Fruit fly (Drosophila melanogaster) whole organism, wandering third instar larva: ENCODE results near the gene rols.
A peak's percentile ranks its signal among the peaks of the same experiment; 100 is the strongest.

Experiments used
- Abd-B ChIP-seq: fragments of >200 bp; optimal IDR thresholded peaks from 2 replicates; lab custom pipeline; 2017; ENCODE audit warnings: missing biosample characterization, missing genetic modification characterization
- CG32264 ChIP-seq: fragments of 200-800 bp; sonication (Bioruptor generic); optimal IDR thresholded peaks from 2 replicates; lab custom pipeline; 2016; ENCODE audit warnings: missing biosample characterization, missing genetic modification characterization
- CG9705 ChIP-seq: fragments of 200-800 bp; sonication (Bioruptor generic); optimal IDR thresholded peaks from 2 replicates; lab custom pipeline; 2018; ENCODE audit warnings: missing biosample characterization, mild to moderate bottlenecking, missing genetic modification characterization
- CrebA ChIP-seq: fragments of 200-800 bp; sonication (Bioruptor generic); optimal IDR thresholded peaks from 2 replicates; lab custom pipeline; 2016; ENCODE audit warnings: missing biosample characterization, mild to moderate bottlenecking, missing genetic modification characterization, borderline replicate concordance
- Dfd ChIP-seq: fragments of >200 bp; optimal IDR thresholded peaks from 2 replicates; lab custom pipeline; 2017; ENCODE audit warnings: missing biosample characterization, missing genetic modification characterization
- Dif ChIP-seq: fragments of 200-275, 200-300 bp; sonication (Bioruptor generic); optimal IDR thresholded peaks from 2 replicates; lab custom pipeline; 2018; ENCODE audit warnings: missing biosample characterization, missing genetic modification characterization; ENCODE audit not compliant: partially characterized antibody
- GATAd ChIP-seq: sonication (Bioruptor generic); optimal IDR thresholded peaks from 2 replicates; lab custom pipeline; 2016; ENCODE audit warnings: missing biosample characterization, missing genetic modification characterization
- HLH106 ChIP-seq: fragments of 200-800 bp; optimal IDR thresholded peaks from 3 replicates; lab custom pipeline; 2019; ENCODE audit warnings: missing biosample characterization, mild to moderate bottlenecking, missing genetic modification characterization, moderate library complexity
- Hnf4 ChIP-seq: fragments of 200-800 bp; sonication (Bioruptor generic); optimal IDR thresholded peaks from 2 replicates; lab custom pipeline; 2016; ENCODE audit warnings: missing biosample characterization, mild to moderate bottlenecking, missing genetic modification characterization
- Hr78 ChIP-seq: fragments of >200 bp; optimal IDR thresholded peaks from 2 replicates; lab custom pipeline; 2017; ENCODE audit warnings: missing biosample characterization, missing genetic modification characterization
- Hr83 ChIP-seq: fragments of 200-300 bp; sonication (Bioruptor generic); optimal IDR thresholded peaks from 2 replicates; lab custom pipeline; 2016; ENCODE audit warnings: missing biosample characterization, mild to moderate bottlenecking, missing genetic modification characterization, moderate library complexity; ENCODE audit not compliant: poor library complexity, severe bottlenecking
- Mio ChIP-seq: sonication (Bioruptor generic); optimal IDR thresholded peaks from 2 replicates; lab custom pipeline; 2016; ENCODE audit warnings: missing biosample characterization, missing genetic modification characterization
- Myc ChIP-seq: fragments of >200 bp; optimal IDR thresholded peaks from 2 replicates; lab custom pipeline; 2017
- N ChIP-seq: fragments of >200 bp; optimal IDR thresholded peaks from 2 replicates; lab custom pipeline; 2018; ENCODE audit warnings: missing biosample characterization, missing external identifiers, missing genetic modification characterization
- OdsH ChIP-seq: fragments of 200-800 bp; sonication (Bioruptor generic); optimal IDR thresholded peaks from 2 replicates; lab custom pipeline; 2016; ENCODE audit warnings: missing biosample characterization, mild to moderate bottlenecking, missing genetic modification characterization
- Rel ChIP-seq, 2 experiments: fragments of 200-800 bp; sonication (Bioruptor generic) in 1 of 2; optimal IDR thresholded peaks; 2 replicates in 1 of 2; 3 replicates in 1 of 2; lab custom pipeline; 2016 to 2019; ENCODE audit warnings: mild to moderate bottlenecking in 2 of 2, missing biosample characterization in 2 of 2, missing genetic modification characterization in 2 of 2, moderate library complexity in 1 of 2
- Sp1 ChIP-seq: fragments of 200-800 bp; sonication (Bioruptor generic); optimal IDR thresholded peaks from 3 replicates; lab custom pipeline; 2019; ENCODE audit warnings: missing biosample characterization, mild to moderate bottlenecking, missing genetic modification characterization, moderate library complexity
- Vsx2 ChIP-seq: fragments of 200-300, 225-300 bp; sonication (Bioruptor generic); optimal IDR thresholded peaks from 2 replicates; lab custom pipeline; 2018; ENCODE audit warnings: missing biosample characterization, missing genetic modification characterization; ENCODE audit not compliant: partially characterized antibody
- br ChIP-seq: fragments of 200-800 bp; sonication (Bioruptor generic); optimal IDR thresholded peaks from 2 replicates; lab custom pipeline; 2016; ENCODE audit warnings: missing biosample characterization, missing genetic modification characterization
- dmrt93B ChIP-seq: fragments of 200-800 bp; sonication (Bioruptor generic); optimal IDR thresholded peaks from 2 replicates; lab custom pipeline; 2018; ENCODE audit warnings: missing biosample characterization, mild to moderate bottlenecking, missing genetic modification characterization
- dsf ChIP-seq: sonication (Bioruptor generic); optimal IDR thresholded peaks from 2 replicates; lab custom pipeline; 2016; ENCODE audit warnings: missing biosample characterization, missing genetic modification characterization, borderline replicate concordance
- ey ChIP-seq: fragments of 200-800 bp; sonication (Bioruptor generic); optimal IDR thresholded peaks from 2 replicates; lab custom pipeline; 2016; ENCODE audit warnings: missing biosample characterization, missing genetic modification characterization
- foxo ChIP-seq, 2 experiments: fragments of 200-800 bp; sonication (Bioruptor generic); optimal IDR thresholded peaks; 2 replicates in 1 of 2; 3 replicates in 1 of 2; lab custom pipeline; 2016 to 2017; ENCODE audit warnings: missing biosample characterization in 2 of 2, missing genetic modification characterization in 2 of 2
- fru ChIP-seq: fragments of 200-800 bp; sonication (Bioruptor generic); optimal IDR thresholded peaks from 3 replicates; lab custom pipeline; 2016; ENCODE audit warnings: missing biosample characterization, mild to moderate bottlenecking, missing genetic modification characterization
- h ChIP-seq: fragments of 200-800 bp; sonication (Bioruptor generic); optimal IDR thresholded peaks from 3 replicates; lab custom pipeline; 2016; ENCODE audit warnings: missing biosample characterization, mild to moderate bottlenecking, missing genetic modification characterization
- lola ChIP-seq: fragments of >200 bp; optimal IDR thresholded peaks from 2 replicates; lab custom pipeline; 2017; ENCODE audit warnings: missing biosample characterization, missing genetic modification characterization
- rgr ChIP-seq: fragments of 200-800 bp; sonication (Bioruptor generic); optimal IDR thresholded peaks from 3 replicates; lab custom pipeline; 2016; ENCODE audit warnings: missing biosample characterization, mild to moderate bottlenecking, missing genetic modification characterization
- sv ChIP-seq: fragments of 200-800 bp; sonication (Bioruptor generic); optimal IDR thresholded peaks from 3 replicates; lab custom pipeline; 2016; ENCODE audit warnings: missing biosample characterization, missing genetic modification characterization
- tai ChIP-seq: sonication (Bioruptor generic); optimal IDR thresholded peaks from 2 replicates; lab custom pipeline; 2016; ENCODE audit warnings: missing biosample characterization, missing genetic modification characterization

The rols gene

dm6 chr3L:12030521-12030920 is 34.1 kb downstream of the rols start (continued):
- TF ChIP-seq dsf (GFP tag; lab: Kevin White, UChicago) (no peak), ey (GFP tag; lab: Kevin White, UChicago) (peak; percentile 28), Myc (lab: Kevin White, UChicago) (no peak), sv (GFP tag; lab: Kevin White, UChicago) (no peak), br (GFP tag; lab: Kevin White, UChicago) (no peak), dmrt93B (GFP tag; lab: Kevin White, UChicago) (peak; percentile 7), Abd-B (GFP tag; lab: Kevin White, UChicago) (no peak), Vsx2 (GFP tag; lab: Kevin White, UChicago) (no peak), Dif (GFP tag; lab: Kevin White, UChicago) (no peak), lola (GFP tag; lab: Kevin White, UChicago) (no peak), Hnf4 (GFP tag; lab: Kevin White, UChicago) (no peak), fru (peak; percentile 15), N (GFP tag; lab: Kevin White, UChicago) (no peak), OdsH (GFP tag; lab: Kevin White, UChicago) (peak; percentile 29)

- TF ChIP-seq Dfd (GFP tag; lab: Kevin White, UChicago) (no peak), Rel (GFP tag; optimal IDR thresholded peaks at IDR 0.05; lab: Kevin White, UChicago) (no peak), Rel (tag; optimal IDR thresholded peaks at IDR 0.05; lab: Kevin White, UChicago) (no peak), HLH106 (no peak), GATAd (no peak), h (no peak), Mio (GFP tag; lab: Kevin White, UChicago) (no peak), tai (GFP tag; lab: Kevin White, UChicago) (no peak), Vsx2 (GFP tag; lab: Kevin White, UChicago) (no peak), CG9705 (no peak), Hr83 (GFP tag; lab: Kevin White, UChicago) (no peak), OdsH (GFP tag; lab: Kevin White, UChicago) (no peak), CrebA (GFP tag; lab: Kevin White, UChicago) (no peak), N (GFP tag; lab: Kevin White, UChicago) (no peak)
Measured at dm6 chr3L:12028534-12029029, 36.1 kb downstream of the rols start.

DNA sequence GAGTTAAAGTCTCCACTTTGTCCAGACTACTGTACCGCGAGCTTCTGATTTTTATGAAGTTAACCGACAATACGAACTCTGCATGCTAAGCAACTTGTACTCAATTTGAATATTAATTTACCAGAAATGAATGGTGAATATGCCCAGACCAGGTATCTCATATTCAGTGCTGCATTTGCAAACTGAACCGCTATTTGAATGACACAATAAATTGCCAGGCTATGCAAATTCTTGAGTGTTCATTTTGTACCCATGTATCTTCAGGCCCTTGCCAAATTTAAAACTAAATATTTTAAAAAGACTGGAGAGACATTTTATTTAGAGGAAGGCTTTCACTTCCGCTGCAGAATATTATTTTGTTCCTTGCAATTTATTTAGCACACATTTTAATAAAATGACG is 36.7 kb downstream of the rols start:
- TF ChIP-seq br (GFP tag; lab: Kevin White, UChicago) (no peak), CG32264 (GFP tag; lab: Kevin White, UChicago) (no peak), Sp1 (GFP tag; lab: Kevin White, UChicago) (no peak), Hr78 (GFP tag; lab: Kevin White, UChicago) (no peak), Vsx2 (GFP tag; lab: Kevin White, UChicago) (no peak), Abd-B (GFP tag; lab: Kevin White, UChicago) (no peak), dmrt93B (GFP tag; lab: Kevin White, UChicago) (no peak)

dm6 chr3L:12024947-12025346 is 39.7 kb downstream of the rols start:
- TF ChIP-seq Mio (GFP tag; lab: Kevin White, UChicago) (no peak), OdsH (GFP tag; lab: Kevin White, UChicago) (peak; percentile 11), Hnf4 (GFP tag; lab: Kevin White, UChicago) (no peak), fru (peak; percentile 16), h (peak; percentile 10), foxo (GFP tag; optimal IDR thresholded peaks at IDR 0.05; lab: Kevin White, UChicago) (peak in 1 of 2 experiments; percentile 14), Dfd (GFP tag; lab: Kevin White, UChicago) (no peak), rgr (GFP tag; lab: Kevin White, UChicago) (peak; percentile 17)

DNA sequence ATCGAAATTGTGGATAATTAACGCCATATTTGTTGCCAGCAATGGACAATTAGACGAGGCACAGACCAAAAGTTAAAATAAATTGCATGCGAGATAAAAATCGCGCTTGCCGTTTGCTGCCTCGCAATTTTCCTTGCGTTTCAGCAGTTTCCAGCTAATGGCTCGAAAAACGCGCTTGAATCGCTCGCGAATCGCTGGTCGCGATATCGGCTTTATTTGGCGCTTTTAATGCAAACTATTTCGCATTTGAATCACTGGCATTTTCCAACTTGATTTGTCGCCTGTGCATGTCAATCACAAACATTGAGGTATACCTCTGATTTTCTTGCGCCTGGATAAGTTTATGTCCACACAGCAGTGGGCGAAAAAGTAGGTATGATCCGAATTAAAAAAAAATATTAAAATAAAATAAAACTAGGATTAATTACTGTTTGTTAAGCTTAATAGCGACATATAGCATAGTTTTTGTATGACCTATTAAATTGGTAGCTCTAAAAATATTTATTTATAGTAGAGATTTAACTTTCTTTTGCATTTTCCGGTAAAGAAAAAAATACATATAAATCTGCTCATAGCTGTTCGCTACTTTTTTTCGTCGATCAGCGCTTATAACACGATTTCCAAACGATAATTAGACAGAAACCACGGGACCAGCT is 41.4 kb downstream of the rols start:
- TF ChIP-seq rgr (GFP tag; lab: Kevin White, UChicago) (no peak), Hnf4 (GFP tag; lab: Kevin White, UChicago) (no peak), Abd-B (GFP tag; lab: Kevin White, UChicago) (no peak)
